Worm (Caenorhabditis elegans) whole organism, L4 larva: ENCODE data around the gene H12I13.6.

ENCODE experiments used
- D1046.2 ChIP-seq: fragments of 200-800 bp; sonication (Bioruptor generic); IDR thresholded peaks from 2 replicates; pipeline ENCODE4 v1.3.6; 2022; ENCODE audit warnings: missing genetic modification characterization, missing compliant biosample characterization
- F37D6.2 ChIP-seq: sonication (generic microtip); optimal IDR thresholded peaks from 2 replicates; lab custom pipeline; 2016; ENCODE audit warnings: mild to moderate bottlenecking, missing genetic modification characterization, missing compliant biosample characterization
- F49E8.2 ChIP-seq: sonication (generic microtip); optimal IDR thresholded peaks from 2 replicates; lab custom pipeline; 2016; ENCODE audit warnings: missing compliant biosample characterization, mild to moderate bottlenecking, missing genetic modification characterization, borderline replicate concordance
- T20F7.1 ChIP-seq: fragments of 200-800 bp; sonication (Bioruptor generic); optimal IDR thresholded peaks from 2 replicates; lab custom pipeline; 2018; ENCODE audit warnings: mild to moderate bottlenecking, missing genetic modification characterization, missing compliant biosample characterization
- Y48G9A.11 ChIP-seq: fragments of 200-800 bp; sonication (Bioruptor generic); IDR thresholded peaks from 2 replicates; pipeline ENCODE4 v1.3.6; 2022; ENCODE audit warnings: missing genetic modification reagents, missing genetic modification characterization, missing compliant biosample characterization
- Y5F2A.4 ChIP-seq: fragments of 200-800 bp; sonication (Bioruptor generic); optimal IDR thresholded peaks from 2 replicates; lab custom pipeline; 2018; ENCODE audit warnings: mild to moderate bottlenecking, missing genetic modification characterization, missing compliant biosample characterization
- Y75B8A.6 ChIP-seq: fragments of 200-800 bp; sonication (Bioruptor generic); IDR thresholded peaks from 2 replicates; pipeline ENCODE4 v1.3.6; 2022; ENCODE audit warnings: missing genetic modification reagents, missing genetic modification characterization, missing compliant biosample characterization
- aha-1 ChIP-seq: fragments of 150-350 bp; peaks from one replicate; lab custom pipeline; 2014; ENCODE audit warnings: missing biosample characterization, missing genetic modification characterization
- aly-2 ChIP-seq: sonication (generic microtip); optimal IDR thresholded peaks from 2 replicates; lab custom pipeline; 2018; ENCODE audit warnings: missing biosample characterization, missing genetic modification characterization
- ama-1 ChIP-seq: fragments of 150-350 bp; optimal IDR thresholded peaks from 2 replicates; lab custom pipeline; 2014; ENCODE audit warnings: inconsistent platforms, mixed read lengths
- attf-4 ChIP-seq: sonication (generic microtip); optimal IDR thresholded peaks from 3 replicates; lab custom pipeline; 2017; ENCODE audit warnings: missing biosample characterization, missing genetic modification characterization
- ceh-20 ChIP-seq: fragments of 200-800 bp; sonication (Bioruptor generic); IDR thresholded peaks from 2 replicates; pipeline ENCODE4 v1.3.6; 2022; ENCODE audit warnings: missing genetic modification reagents, missing genetic modification characterization, missing compliant biosample characterization
- ces-1 ChIP-seq: fragments of 150-350 bp; sonication (generic microtip); optimal IDR thresholded peaks from 4 replicates; lab custom pipeline; 2014; ENCODE audit warnings: missing biosample characterization, missing genetic modification reagents, missing genetic modification characterization
- cey-2 ChIP-seq: sonication (generic microtip); optimal IDR thresholded peaks from 3 replicates; lab custom pipeline; 2017; ENCODE audit warnings: missing genetic modification characterization, mild to moderate bottlenecking, missing compliant biosample characterization, antibody characterized with exemption, borderline replicate concordance; ENCODE audit not compliant: insufficient read depth
- ctbp-1 ChIP-seq: fragments of 200-800 bp; sonication (Bioruptor generic); IDR thresholded peaks from 2 replicates; pipeline ENCODE4 v1.3.6; 2022; ENCODE audit warnings: missing genetic modification reagents, missing genetic modification characterization, missing compliant biosample characterization
- daf-19 ChIP-seq: fragments of 200-800 bp; sonication (Bioruptor generic); conservative IDR thresholded peaks from 2 replicates; pipeline ENCODE4 v1.3.6; 2022; ENCODE audit warnings: missing genetic modification characterization, missing compliant biosample characterization
- dpl-1 ChIP-seq: fragments of 150-350 bp; optimal IDR thresholded peaks from 2 replicates; lab custom pipeline; 2014; ENCODE audit warnings: missing biosample characterization, missing genetic modification reagents, missing genetic modification characterization
- duxl-1 ChIP-seq: sonication (generic microtip); optimal IDR thresholded peaks from 2 replicates; lab custom pipeline; 2016; ENCODE audit warnings: mild to moderate bottlenecking, missing genetic modification characterization, moderate library complexity, missing compliant biosample characterization; ENCODE audit not compliant: poor library complexity
- dve-1 ChIP-seq: sonication (generic microtip); optimal IDR thresholded peaks from 2 replicates; lab custom pipeline; 2017; ENCODE audit warnings: antibody characterized with exemption, mild to moderate bottlenecking, missing genetic modification characterization, missing compliant biosample characterization; ENCODE audit not compliant: insufficient read depth
- egl-27 ChIP-seq: sonication (generic microtip); optimal IDR thresholded peaks from 3 replicates; lab custom pipeline; 2017; ENCODE audit warnings: missing biosample characterization, missing genetic modification reagents, missing genetic modification characterization
- egl-43 ChIP-seq: fragments of 200-800 bp; sonication (Bioruptor generic); IDR thresholded peaks from 2 replicates; pipeline ENCODE4 v1.3.6; 2022; ENCODE audit warnings: missing genetic modification reagents, missing genetic modification characterization, missing compliant biosample characterization
- fkh-10 ChIP-seq: fragments of 150-350 bp; optimal IDR thresholded peaks from 2 replicates; lab custom pipeline; 2014; ENCODE audit warnings: missing biosample characterization, missing genetic modification reagents, missing genetic modification characterization
- gei-8 ChIP-seq: fragments of 200-800 bp; sonication (Bioruptor generic); optimal IDR thresholded peaks from 2 replicates; lab custom pipeline; 2018; ENCODE audit warnings: mild to moderate bottlenecking, missing genetic modification characterization, missing compliant biosample characterization
- hlh-11 ChIP-seq: fragments of 200-800 bp; sonication (Bioruptor generic); optimal IDR thresholded peaks from 2 replicates; lab custom pipeline; 2018; ENCODE audit warnings: mild to moderate bottlenecking, missing genetic modification characterization, missing compliant biosample characterization
- jun-1 ChIP-seq: fragments of 150-350 bp; optimal IDR thresholded peaks from 2 replicates; lab custom pipeline; 2014; ENCODE audit warnings: missing biosample characterization, missing genetic modification reagents, missing genetic modification characterization
- lim-7 ChIP-seq: fragments of 200-800 bp; sonication (Bioruptor generic); IDR thresholded peaks from 2 replicates; pipeline ENCODE4 v1.3.6; 2022; ENCODE audit warnings: missing genetic modification characterization, missing compliant biosample characterization
- lin-15B ChIP-seq: fragments of 150-350 bp; sonication (generic microtip); optimal IDR thresholded peaks from 3 replicates; lab custom pipeline; 2014; ENCODE audit warnings: missing biosample characterization, missing genetic modification characterization
- lin-38 ChIP-seq: fragments of 200-800 bp; sonication (Bioruptor generic); IDR thresholded peaks from 2 replicates; pipeline ENCODE4 v1.3.6; 2022; ENCODE audit warnings: missing genetic modification reagents, missing genetic modification characterization, missing compliant biosample characterization
- lin-39 ChIP-seq: fragments of 150-350 bp; optimal IDR thresholded peaks from 2 replicates; lab custom pipeline; 2014; ENCODE audit warnings: missing biosample characterization, missing genetic modification reagents, missing genetic modification characterization
- mes-2 ChIP-seq: sonication (generic microtip); optimal IDR thresholded peaks from 2 replicates; lab custom pipeline; 2016; ENCODE audit warnings: missing genotype, mild to moderate bottlenecking, missing genetic modification characterization, missing compliant biosample characterization; ENCODE audit not compliant: poor library complexity, severe bottlenecking
- nhr-11 ChIP-seq: fragments of 150-350 bp; optimal IDR thresholded peaks from 2 replicates; lab custom pipeline; 2014; ENCODE audit warnings: missing biosample characterization, missing genetic modification characterization
- nhr-111 ChIP-seq: fragments of 200-800 bp; sonication (Bioruptor generic); optimal IDR thresholded peaks from 2 replicates; lab custom pipeline; 2018; ENCODE audit warnings: mild to moderate bottlenecking, missing genetic modification characterization, missing compliant biosample characterization
- nhr-25 ChIP-seq: sonication (generic microtip); optimal IDR thresholded peaks from 2 replicates; lab custom pipeline; 2017; ENCODE audit warnings: missing genetic modification characterization, mild to moderate bottlenecking, missing compliant biosample characterization, antibody characterized with exemption, moderate library complexity, borderline replicate concordance; ENCODE audit not compliant: insufficient read depth
- nhr-28 ChIP-seq: fragments of 150-350 bp; optimal IDR thresholded peaks from 2 replicates; lab custom pipeline; 2014; ENCODE audit warnings: missing biosample characterization, missing genetic modification characterization
- nhr-41 ChIP-seq: fragments of 200-800 bp; sonication (Bioruptor generic); IDR thresholded peaks from 2 replicates; pipeline ENCODE4 v1.3.6; 2022; ENCODE audit warnings: missing genetic modification reagents, missing genetic modification characterization, missing compliant biosample characterization
- nhr-42 ChIP-seq: fragments of 200-800 bp; sonication (Bioruptor generic); IDR thresholded peaks from 2 replicates; pipeline ENCODE4 v1.3.6; 2022; ENCODE audit warnings: missing genetic modification characterization, missing compliant biosample characterization
- nhr-6 ChIP-seq: fragments of 150-350 bp; optimal IDR thresholded peaks from 2 replicates; lab custom pipeline; 2014; ENCODE audit warnings: missing biosample characterization, missing genetic modification characterization
- nhr-76 ChIP-seq: fragments of 150-350 bp; optimal IDR thresholded peaks from 2 replicates; lab custom pipeline; 2014; ENCODE audit warnings: missing biosample characterization, missing genetic modification characterization
- pha-4 ChIP-seq, 2 experiments: fragments of 150-350 bp in 1 of 2; fragments of 200-800 bp in 1 of 2; sonication (Bioruptor generic) in 1 of 2; IDR thresholded peaks in 1 of 2; optimal IDR thresholded peaks in 1 of 2; 2 replicates each; pipeline versions ENCODE4 v1.3.6 to Lab custom; 2014 to 2022; ENCODE audit warnings: missing genetic modification characterization in 2 of 2, missing genetic modification reagents in 2 of 2, missing biosample characterization in 1 of 2, missing compliant biosample characterization in 1 of 2
- php-3 ChIP-seq: fragments of 200-800 bp; sonication (Bioruptor generic); IDR thresholded peaks from 2 replicates; pipeline ENCODE4 v1.3.6; 2022; ENCODE audit warnings: missing genetic modification reagents, missing genetic modification characterization, missing compliant biosample characterization
- rbr-2 ChIP-seq: sonication (generic microtip); optimal IDR thresholded peaks from 2 replicates; lab custom pipeline; 2016; ENCODE audit warnings: missing genotype, missing genetic modification characterization, missing compliant biosample characterization
- sdz-12 ChIP-seq: fragments of 200-800 bp; sonication (Bioruptor generic); optimal IDR thresholded peaks from 2 replicates; lab custom pipeline; 2018; ENCODE audit warnings: mild to moderate bottlenecking, missing genetic modification characterization, missing compliant biosample characterization
- set-16 ChIP-seq: fragments of 200-800 bp; sonication (Bioruptor generic); IDR thresholded peaks from 2 replicates; pipeline ENCODE4 v1.3.6; 2022; ENCODE audit warnings: missing genetic modification reagents, missing genetic modification characterization, missing compliant biosample characterization
- skn-1 ChIP-seq: fragments of 150-350 bp; optimal IDR thresholded peaks from 2 replicates; lab custom pipeline; 2014; ENCODE audit warnings: missing biosample characterization, missing genetic modification characterization
- tag-97 ChIP-seq: fragments of 200-800 bp; sonication (Bioruptor generic); IDR thresholded peaks from 2 replicates; pipeline ENCODE4 v1.3.6; 2022; ENCODE audit warnings: missing genetic modification characterization, missing compliant biosample characterization
- vab-7 ChIP-seq: fragments of 200-800 bp; sonication (Bioruptor generic); IDR thresholded peaks from 2 replicates; pipeline ENCODE4 v1.3.6; 2022; ENCODE audit warnings: missing genetic modification reagents, missing genetic modification characterization, missing compliant biosample characterization
- zag-1 ChIP-seq: fragments of 150-350 bp; optimal IDR thresholded peaks from 2 replicates; lab custom pipeline; 2014; ENCODE audit warnings: missing biosample characterization, missing genetic modification characterization
- zip-11 ChIP-seq: fragments of 200-800 bp; sonication (Bioruptor generic); IDR thresholded peaks from 2 replicates; pipeline ENCODE4 v1.3.6; 2022; ENCODE audit warnings: missing genetic modification characterization, missing compliant biosample characterization
- zip-2 ChIP-seq: fragments of 150-350 bp; optimal IDR thresholded peaks from 2 replicates; lab custom pipeline; 2014; ENCODE audit warnings: missing biosample characterization, missing genetic modification characterization
- ztf-11 ChIP-seq: fragments of 150-350 bp; optimal IDR thresholded peaks from 2 replicates; lab custom pipeline; 2014; ENCODE audit warnings: missing biosample characterization, missing genetic modification characterization
- ztf-7 ChIP-seq: fragments of 150-350 bp; optimal IDR thresholded peaks from 2 replicates; lab custom pipeline; 2014; ENCODE audit warnings: missing biosample characterization, missing genetic modification characterization

Gene H12I13.6

ce11 chrII:6047639-6048159 is 30.0 kb upstream of the H12I13.6 start, which contains the start of the genes R12C12.6 and ran-5 (continued):
- TF ChIP-seq lin-15B (no peak), egl-27 (no peak), dpl-1 (GFP tag; lab: Kevin White, UChicago) (peak; percentile 83), lin-39 (tag; lab: Kevin White, UChicago) (no peak), attf-4 (tag; lab: Kevin White, UChicago) (no peak), zip-11 (GFP tag; lab: Robert Waterston, UW) (no peak), cey-2 (tag; lab: Kevin White, UChicago) (no peak), vab-7 (GFP tag; lab: Robert Waterston, UW) (no peak), nhr-28 (peak; percentile 62), nhr-42 (GFP tag; lab: Robert Waterston, UW) (peak; percentile 71; the same call in 1 of the 2 replicates), skn-1 (tag; lab: Kevin White, UChicago) (no peak), nhr-25 (no peak), Y48G9A.11 (GFP tag; lab: Robert Waterston, UW) (no peak), daf-19 (GFP tag; lab: Robert Waterston, UW) (no peak), ztf-11 (tag; lab: Kevin White, UChicago) (no peak), ama-1 (no peak), pha-4 (GFP tag; IDR thresholded peaks at IDR 0.05; lab: Robert Waterston, UW) (peak; percentile 57; the same call in 1 of the 2 replicates), pha-4 (tag; optimal IDR thresholded peaks at IDR 0.05; lab: Kevin White, UChicago) (peak; percentile 69), hlh-11 (tag; lab: Kevin White, UChicago) (peak; percentile 68), set-16 (no peak), mes-2 (tag; lab: Kevin White, UChicago) (peak; percentile 94), ceh-20 (peak; percentile 59; the same call in 1 of the 2 replicates), D1046.2 (no peak), ces-1 (GFP tag; lab: Kevin White, UChicago) (no peak), zag-1 (tag; lab: Kevin White, UChicago) (no peak), nhr-6 (tag; lab: Kevin White, UChicago) (peak; percentile 52), dve-1 (tag; lab: Kevin White, UChicago) (peak; percentile 78), jun-1 (tag; lab: Kevin White, UChicago) (peak; percentile 4), Y5F2A.4 (GFP tag; lab: Kevin White, UChicago) (no peak), nhr-41 (no peak), tag-97 (GFP tag; lab: Robert Waterston, UW) (no peak), rbr-2 (tag; lab: Kevin White, UChicago) (peak; percentile 86), aly-2 (no peak), Y75B8A.6 (GFP tag; lab: Robert Waterston, UW) (no peak), ctbp-1 (GFP tag; lab: Robert Waterston, UW) (peak; percentile 63), nhr-11 (peak; percentile 25), duxl-1 (tag; lab: Kevin White, UChicago) (peak; percentile 81), fkh-10 (GFP tag; lab: Kevin White, UChicago) (no peak), php-3 (no peak), T20F7.1 (peak; percentile 79), gei-8 (no peak), egl-43 (GFP tag; lab: Robert Waterston, UW) (no peak), nhr-111 (GFP tag; lab: Kevin White, UChicago) (no peak), zip-2 (peak; percentile 9), nhr-76 (tag; lab: Kevin White, UChicago) (no peak), F37D6.2 (tag; lab: Kevin White, UChicago) (peak; percentile 56), ztf-7 (peak; percentile 75), lin-38 (peak; percentile 87), lim-7 (no peak), aha-1 (no peak), sdz-12 (no peak), F49E8.2 (tag; lab: Kevin White, UChicago) (peak; percentile 63)
